Worm (Caenorhabditis elegans): ENCODE data around the gene F15D4.6.
A peak's percentile ranks its signal among the peaks of the same experiment; 100 is the strongest.

F15D4.6 gene

ce11 chrII:13215792-13216191 lies 33.2 kb upstream of the F15D4.6 start, which contains the start of gene F15D4.2:
F15D4.2 (plus strand) TSS chrII:13216092.
- TF ChIP-seq ceh-28 (tag; optimal IDR thresholded peaks at IDR 0.05) (no peak), php-3 (GFP tag; IDR thresholded peaks at IDR 0.05) (0 out of 2 replicates have a peak, but pooled peaks have one; percentile 21)

DNA sequence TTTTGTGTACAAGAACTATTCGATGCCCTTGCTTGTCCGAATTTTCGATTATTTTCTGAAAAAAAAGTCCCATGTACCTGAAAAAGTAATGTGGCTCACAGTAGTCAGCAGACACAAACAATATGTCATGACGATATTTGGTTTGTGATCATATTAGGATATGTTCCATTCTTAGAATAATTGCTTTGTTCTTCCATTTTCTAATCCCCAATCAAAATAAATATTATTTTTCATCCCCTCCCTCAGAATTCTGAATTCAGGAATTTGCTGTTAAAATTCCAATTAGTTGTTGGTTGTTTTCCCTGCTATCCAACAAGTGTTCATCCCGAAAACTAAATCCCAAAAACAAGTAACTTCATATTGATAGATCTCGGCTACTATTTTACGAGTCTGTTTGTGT lies 29.6 kb upstream of the F15D4.6 start:
- TF ChIP-seq unc-62 (GFP tag; optimal IDR thresholded peaks at IDR 0.05 in 1 of 2) (peak in 1 of 2 experiments; percentile 67), unc-62 (tag; optimal IDR thresholded peaks at IDR 0.05) (no peak), aha-1 (tag) (peak; percentile 87), spr-3 (GFP tag; optimal IDR thresholded peaks at IDR 0.05) (no peak)

ce11 chrII:13230489-13231196 lies 18.3 kb upstream of the F15D4.6 start:
- TF ChIP-seq duxl-1 (tag; optimal IDR thresholded peaks at IDR 0.05; ENCODE audit: poor library complexity) (no peak), ctbp-1 (GFP tag; IDR thresholded peaks at IDR 0.05) (no peak), nhr-11 (tag; optimal IDR thresholded peaks at IDR 0.05) (peak; percentile 4), lir-3 (tag; optimal IDR thresholded peaks at IDR 0.05) (no peak), zfp-2 (tag; optimal IDR thresholded peaks at IDR 0.05) (no peak), cey-2 (tag; optimal IDR thresholded peaks at IDR 0.05; ENCODE audit: borderline replicate concordance, insufficient read depth) (no peak), nhr-10 (tag; optimal IDR thresholded peaks at IDR 0.05) (no peak), dmd-6 (GFP tag; IDR thresholded peaks at IDR 0.05) (no peak), F49E8.2 (tag; optimal IDR thresholded peaks at IDR 0.05; ENCODE audit: borderline replicate concordance) (no peak), lin-29 (GFP tag; IDR thresholded peaks at IDR 0.05) (no peak), F44E2.7 (GFP tag; IDR thresholded peaks at IDR 0.05) (0 out of 2 replicates have a peak, but pooled peaks have one; percentile 52), sdz-12 (GFP tag; optimal IDR thresholded peaks at IDR 0.05) (no peak), Y48G9A.11 (GFP tag; IDR thresholded peaks at IDR 0.05) (no peak), dve-1 (tag; optimal IDR thresholded peaks at IDR 0.05; ENCODE audit: insufficient read depth) (no peak), nhr-102 (tag; optimal IDR thresholded peaks at IDR 0.05) (no peak), Y5F2A.4 (GFP tag; optimal IDR thresholded peaks at IDR 0.05) (no peak), unc-62 (GFP tag; optimal IDR thresholded peaks at IDR 0.05 in 1 of 2) (peak in 1 of 2 experiments; percentile 73), unc-62 (tag; optimal IDR thresholded peaks at IDR 0.05) (no peak)

DNA sequence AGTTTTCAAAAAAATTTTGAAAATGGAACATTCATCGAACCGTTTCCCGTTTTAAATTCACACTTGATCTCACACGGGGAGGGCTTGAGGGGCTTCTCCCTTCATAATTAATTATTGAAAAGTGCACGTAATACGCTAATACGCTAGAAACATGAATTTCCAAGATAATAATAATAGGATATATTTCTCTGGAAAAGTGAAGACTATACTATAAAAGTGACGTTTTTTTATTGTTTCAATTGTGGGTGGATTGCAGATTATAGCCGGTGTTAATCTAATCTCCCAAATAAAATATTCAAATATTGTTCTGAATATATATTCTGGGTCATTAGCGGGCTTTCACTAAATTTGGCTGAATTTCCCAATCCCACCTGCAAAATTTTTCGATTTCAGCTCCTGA lies 15.3 kb upstream of the F15D4.6 start:
- TF ChIP-seq F26F4.8 (GFP tag; conservative IDR thresholded peaks at IDR 0.05): no peak
- TF ChIP-seq daf-12 (tag; optimal IDR thresholded peaks at IDR 0.05): no peak
- TF ChIP-seq fkh-10 (GFP tag; optimal IDR thresholded peaks at IDR 0.05): no peak
- TF ChIP-seq ztf-7 (tag; optimal IDR thresholded peaks at IDR 0.05): no peak
- TF ChIP-seq Y105C5A.15 (GFP tag; IDR thresholded peaks at IDR 0.05): no peak
- no peak for TF ChIP-seq nhr-10 (tag; optimal IDR thresholded peaks at IDR 0.05)
- TF ChIP-seq daf-19 (GFP tag; conservative IDR thresholded peaks at IDR 0.05): no peak
- TF ChIP-seq D1046.2 (GFP tag; IDR thresholded peaks at IDR 0.05): no peak
- TF ChIP-seq dpl-1 (GFP tag; optimal IDR thresholded peaks at IDR 0.05): no peak
- TF ChIP-seq unc-39 (tag; optimal IDR thresholded peaks at IDR 0.05): no peak
- no peak for TF ChIP-seq nhr-48 (tag; optimal IDR thresholded peaks at IDR 0.05)
- TF ChIP-seq mdt-29 (GFP tag; IDR thresholded peaks at IDR 0.05): no peak
- TF ChIP-seq set-16 (GFP tag; IDR thresholded peaks at IDR 0.05): no peak
- no peak for TF ChIP-seq zip-11 (GFP tag; IDR thresholded peaks at IDR 0.05)

Measured in whole organism, L4 larva.